Worm (Caenorhabditis elegans): ENCODE results near the gene ZK105.1.

DNA sequence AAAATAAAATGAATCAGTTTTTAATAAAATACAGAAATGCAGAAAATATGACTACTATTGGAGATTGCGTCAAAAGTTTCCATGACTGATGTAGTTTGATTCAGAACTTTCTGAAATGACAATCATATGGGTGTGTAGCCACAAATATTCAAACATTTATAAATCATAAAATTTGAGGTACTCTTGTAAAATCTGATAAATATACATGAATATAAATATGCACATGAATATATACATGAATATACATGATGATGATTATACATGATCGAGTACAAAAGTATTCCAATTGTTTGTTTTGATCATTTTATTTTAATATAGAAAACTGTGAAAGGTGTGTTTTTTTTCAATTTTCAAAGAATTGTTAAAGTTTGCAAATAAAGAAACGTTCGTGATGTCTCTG, 40.8 kb downstream of the ZK105.1 start, which contains the start of gene T05B11.4:
- TF ChIP-seq Y22D7AL.16 (tag; optimal IDR thresholded peaks at IDR 0.05) = no peak
- TF ChIP-seq rnt-1 (tag; optimal IDR thresholded peaks at IDR 0.05) = no peak
